Fruit fly (Drosophila melanogaster): ENCODE results near the gene Obp8a.

Obp8a gene

dm6 chrX:9226837-9227236 is 12.2 kb downstream of the Obp8a start, which contains the start of gene Gr8a:
TSS of gene Gr8a (plus strand) at chrX:9227137.
- TF ChIP-seq CG34422 (GFP tag; IDR thresholded peaks at IDR 0.05) (no peak), CG31224 (GFP tag; IDR thresholded peaks at IDR 0.05) (no peak), Sox102F (GFP tag; optimal IDR thresholded peaks at IDR 0.05) (no peak), slbo (GFP tag; IDR thresholded peaks at IDR 0.05) (no peak), CG16815 (GFP tag; optimal IDR thresholded peaks at IDR 0.05) (no peak), onecut (GFP tag; IDR thresholded peaks at IDR 0.05) (no peak), CG42726 (GFP tag; IDR thresholded peaks at IDR 0.05; ENCODE audit: partially characterized antibody) (no peak), CG9215 (GFP tag; IDR thresholded peaks at IDR 0.05) (no peak), inv (GFP tag; IDR thresholded peaks at IDR 0.05; ENCODE audit: partially characterized antibody) (no peak), org-1 (GFP tag; optimal IDR thresholded peaks at IDR 0.05) (no peak), tll (GFP tag; optimal IDR thresholded peaks at IDR 0.05) (no peak), CG3995 (GFP tag; optimal IDR thresholded peaks at IDR 0.05) (no peak), jumu (GFP tag; optimal IDR thresholded peaks at IDR 0.05) (no peak), run (tag; optimal IDR thresholded peaks at IDR 0.05) (no peak), CG12071 (GFP tag; optimal IDR thresholded peaks at IDR 0.05) (no peak), lbe (GFP tag; optimal IDR thresholded peaks at IDR 0.05) (no peak)

dm6 chrX:9232199-9232598 is 17.5 kb downstream of the Obp8a start, which contains the start of gene CG12121:
TSS of gene CG12121 (minus strand) at chrX:9232378.
- TF ChIP-seq Lpt (GFP tag; optimal IDR thresholded peaks at IDR 0.05), result no peak
- peak; percentile 72 for TF ChIP-seq nerfin-2 (GFP tag; IDR thresholded peaks at IDR 0.05; ENCODE audit: partially characterized antibody)
- no peak for TF ChIP-seq Stat92E (GFP tag; optimal IDR thresholded peaks at IDR 0.05)
- no peak for TF ChIP-seq CG31441 (GFP tag; IDR thresholded peaks at IDR 0.05)
- TF ChIP-seq CG13123 (GFP tag; optimal IDR thresholded peaks at IDR 0.05), result no peak
- no peak for TF ChIP-seq Bdp1 (GFP tag; optimal IDR thresholded peaks at IDR 0.05)
- TF ChIP-seq Chrac-16 (GFP tag; optimal IDR thresholded peaks at IDR 0.05), result no peak
- TF ChIP-seq zfh1 (GFP tag; IDR thresholded peaks at IDR 0.05), result no peak
- no peak for TF ChIP-seq NfI (GFP tag; optimal IDR thresholded peaks at IDR 0.05)
- no peak for TF ChIP-seq Aef1 (GFP tag; IDR thresholded peaks at IDR 0.05)
- no peak for TF ChIP-seq CG12236 (GFP tag; optimal IDR thresholded peaks at IDR 0.05)
- TF ChIP-seq Fer3 (tag; optimal IDR thresholded peaks at IDR 0.05), result no peak
- TF ChIP-seq CG10462 (GFP tag; optimal IDR thresholded peaks at IDR 0.05), result no peak
- TF ChIP-seq tin (GFP tag; optimal IDR thresholded peaks at IDR 0.05), result no peak
- TF ChIP-seq pita (GFP tag; optimal IDR thresholded peaks at IDR 0.05), result no peak
- peak; percentile 34 for TF ChIP-seq CG4617 (GFP tag; optimal IDR thresholded peaks at IDR 0.05; ENCODE audit: borderline replicate concordance)
- TF ChIP-seq jumu (GFP tag; optimal IDR thresholded peaks at IDR 0.05), result no peak
- TF ChIP-seq CG18619 (GFP tag; optimal IDR thresholded peaks at IDR 0.05), result no peak
- TF ChIP-seq TFAM (GFP tag; optimal IDR thresholded peaks at IDR 0.05), result no peak
- TF ChIP-seq Dad (GFP tag; optimal IDR thresholded peaks at IDR 0.05), result no peak
- TF ChIP-seq Hmr (GFP tag; optimal IDR thresholded peaks at IDR 0.05), result no peak
- TF ChIP-seq Hr51 (GFP tag; optimal IDR thresholded peaks at IDR 0.05), result no peak
- no peak for TF ChIP-seq bab2 (GFP tag; optimal IDR thresholded peaks at IDR 0.05)
- no peak for TF ChIP-seq sens-2 (GFP tag; IDR thresholded peaks at IDR 0.05)
- TF ChIP-seq CG9609 (GFP tag; optimal IDR thresholded peaks at IDR 0.05), result no peak
- no peak for TF ChIP-seq CG30431 (GFP tag; optimal IDR thresholded peaks at IDR 0.05)
- TF ChIP-seq CG11723 (GFP tag; optimal IDR thresholded peaks at IDR 0.05), result no peak
- no peak for TF ChIP-seq ham (GFP tag; IDR thresholded peaks at IDR 0.05)
- no peak for TF ChIP-seq CG17568 (GFP tag; optimal IDR thresholded peaks at IDR 0.05)
- no peak for TF ChIP-seq CG11560 (tag; IDR thresholded peaks at IDR 0.05)
- TF ChIP-seq CG4707 (GFP tag; optimal IDR thresholded peaks at IDR 0.05), result no peak
- TF ChIP-seq bigmax (GFP tag; optimal IDR thresholded peaks at IDR 0.05), result no peak
- TF ChIP-seq nau (GFP tag; optimal IDR thresholded peaks at IDR 0.05), result no peak
- TF ChIP-seq sug (tag; optimal IDR thresholded peaks at IDR 0.05), result no peak
- no peak for TF ChIP-seq Sox102F (GFP tag; optimal IDR thresholded peaks at IDR 0.05)
- no peak for TF ChIP-seq al (GFP tag; IDR thresholded peaks at IDR 0.05)
- no peak for TF ChIP-seq twi (tag; optimal IDR thresholded peaks at IDR 0.05)

Data from whole organism, embryonic.